Worm (Caenorhabditis elegans): ENCODE measurements around the gene F08D12.15.

The F08D12.15 gene

ce11 chrII:2766331-2766730, at the start of gene F08D12.15:
Gene F08D12.15, plus strand, starts transcription at chrII:2766631.
- TF ChIP-seq unc-62 (GFP tag; optimal IDR thresholded peaks at IDR 0.05): no peak

- TF ChIP-seq unc-62 (GFP tag; optimal IDR thresholded peaks at IDR 0.05): no peak
These were observed 49.1 kb upstream of the F08D12.15 start, which contains the start of gene T05A8.3 for ce11 chrII:2717335-2717734. Gene T05A8.3, minus strand, starts transcription at chrII:2717435.

- no peak for TF ChIP-seq unc-62 (GFP tag; optimal IDR thresholded peaks at IDR 0.05)
These were observed 47.2 kb upstream of the F08D12.15 start for ce11 chrII:2719212-2719611.

- TF ChIP-seq unc-62 (GFP tag; optimal IDR thresholded peaks at IDR 0.05): no peak
These were observed 44.4 kb upstream of the F08D12.15 start for ce11 chrII:2721992-2722391.

ce11 chrII:2725561-2725960, 40.9 kb upstream of the F08D12.15 start, which contains the start of the genes T05A8.11 and nep-2:
Gene T05A8.11, minus strand, starts transcription at chrII:2725661.
Gene nep-2, minus strand, starts transcription at chrII:2725752.
- TF ChIP-seq unc-62 (GFP tag; optimal IDR thresholded peaks at IDR 0.05): no peak

- TF ChIP-seq unc-62 (GFP tag; optimal IDR thresholded peaks at IDR 0.05): no peak
These were observed 39.7 kb upstream of the F08D12.15 start for ce11 chrII:2726774-2727173.

- no peak for TF ChIP-seq unc-62 (GFP tag; optimal IDR thresholded peaks at IDR 0.05)
These were observed 35.8 kb upstream of the F08D12.15 start for ce11 chrII:2730647-2731046.

ce11 chrII:2734266-2734665, 32.2 kb upstream of the F08D12.15 start:
- no peak for TF ChIP-seq unc-62 (GFP tag; optimal IDR thresholded peaks at IDR 0.05)

- no peak for TF ChIP-seq unc-62 (GFP tag; optimal IDR thresholded peaks at IDR 0.05)
These were observed 31.7 kb upstream of the F08D12.15 start for ce11 chrII:2734735-2735134.

- no peak for TF ChIP-seq unc-62 (GFP tag; optimal IDR thresholded peaks at IDR 0.05)
These were observed 31.2 kb upstream of the F08D12.15 start, which contains the start of gene wdr-31 for ce11 chrII:2735192-2735591. Gene wdr-31, minus strand, starts transcription at chrII:2735292.

- no peak for TF ChIP-seq unc-62 (GFP tag; optimal IDR thresholded peaks at IDR 0.05)
These were observed 30.8 kb upstream of the F08D12.15 start for ce11 chrII:2735644-2736043.

- no peak for TF ChIP-seq unc-62 (GFP tag; optimal IDR thresholded peaks at IDR 0.05)
These were observed 30.2 kb upstream of the F08D12.15 start, which contains the start of gene T05A8.8 for ce11 chrII:2736156-2736728. Gene T05A8.8, plus strand, starts transcription at chrII:2736678.

- no peak for TF ChIP-seq unc-62 (GFP tag; optimal IDR thresholded peaks at IDR 0.05)
These were observed 29.5 kb upstream of the F08D12.15 start for ce11 chrII:2736938-2737337.

ce11 chrII:2739619-2740018, 26.8 kb upstream of the F08D12.15 start, which contains the start of gene T05A8.6:
Gene T05A8.6, minus strand, starts transcription at chrII:2739719.
- no peak for TF ChIP-seq unc-62 (GFP tag; optimal IDR thresholded peaks at IDR 0.05)

- no peak for TF ChIP-seq unc-62 (GFP tag; optimal IDR thresholded peaks at IDR 0.05)
These were observed 25.0 kb upstream of the F08D12.15 start for ce11 chrII:2741405-2741804.

- TF ChIP-seq unc-62 (GFP tag; optimal IDR thresholded peaks at IDR 0.05): no peak
These were observed 24.2 kb upstream of the F08D12.15 start, which contains the start of gene T05A8.7 for ce11 chrII:2742251-2742650. Gene T05A8.7, minus strand, starts transcription at chrII:2742351.

- TF ChIP-seq unc-62 (GFP tag; optimal IDR thresholded peaks at IDR 0.05): no peak
These were observed 18.3 kb upstream of the F08D12.15 start for ce11 chrII:2747956-2748621.
